Worm (Caenorhabditis elegans) whole organism, L3 larva: Measurements from ENCODE around the gene unc-53.

Experiments
- daf-12 ChIP-seq: fragments of 150-350 bp; optimal IDR thresholded peaks from 2 replicates; lab custom pipeline; 2014; ENCODE audit warnings: missing biosample characterization, missing genetic modification reagents, missing genetic modification characterization
- egl-5 ChIP-seq: fragments of 150-350 bp; optimal IDR thresholded peaks from 2 replicates; lab custom pipeline; 2017; ENCODE audit warnings: missing biosample characterization, missing genetic modification reagents, missing genetic modification characterization, inconsistent platforms
- elt-1 ChIP-seq: fragments of 150-350 bp; optimal IDR thresholded peaks from 2 replicates; lab custom pipeline; 2014; ENCODE audit warnings: missing biosample characterization, missing genetic modification characterization
- fkh-10 ChIP-seq: sonication (generic microtip); optimal IDR thresholded peaks from 2 replicates; lab custom pipeline; 2017; ENCODE audit warnings: missing biosample characterization, missing genetic modification reagents, missing genetic modification characterization
- fkh-2 ChIP-seq: fragments of 150-350 bp; optimal IDR thresholded peaks from 2 replicates; lab custom pipeline; 2014; ENCODE audit warnings: missing biosample characterization, missing genetic modification reagents, missing genetic modification characterization
- jun-1 ChIP-seq: fragments of 150-350 bp; optimal IDR thresholded peaks from 2 replicates; lab custom pipeline; 2014; ENCODE audit warnings: missing biosample characterization, missing genetic modification reagents, missing genetic modification characterization
- nhr-11 ChIP-seq: fragments of 150-350 bp; optimal IDR thresholded peaks from 2 replicates; lab custom pipeline; 2014; ENCODE audit warnings: missing biosample characterization, missing genetic modification characterization
- nhr-12 ChIP-seq: fragments of 150-350 bp; optimal IDR thresholded peaks from 2 replicates; lab custom pipeline; 2014; ENCODE audit warnings: missing biosample characterization, missing genetic modification characterization
- nhr-23 ChIP-seq: fragments of 150-350 bp; optimal IDR thresholded peaks from 2 replicates; lab custom pipeline; 2014; ENCODE audit warnings: missing biosample characterization, missing genetic modification reagents, missing genetic modification characterization
- nhr-25 ChIP-seq: sonication (generic microtip); optimal IDR thresholded peaks from 2 replicates; lab custom pipeline; 2017; ENCODE audit warnings: missing biosample characterization, missing genetic modification characterization
- nhr-28 ChIP-seq: fragments of 150-350 bp; optimal IDR thresholded peaks from 2 replicates; lab custom pipeline; 2014; ENCODE audit warnings: missing biosample characterization, missing genetic modification characterization
- nhr-43 ChIP-seq: sonication (generic microtip); optimal IDR thresholded peaks from 2 replicates; lab custom pipeline; 2016; ENCODE audit warnings: mild to moderate bottlenecking, missing genetic modification characterization, missing compliant biosample characterization; ENCODE audit not compliant: poor library complexity, severe bottlenecking
- nhr-67 ChIP-seq: fragments of 150-350 bp; optimal IDR thresholded peaks from 2 replicates; lab custom pipeline; 2014; ENCODE audit warnings: missing biosample characterization, missing genetic modification characterization
- nhr-77 ChIP-seq: fragments of 150-350 bp; optimal IDR thresholded peaks from 2 replicates; lab custom pipeline; 2014; ENCODE audit warnings: missing biosample characterization, missing genetic modification characterization
- pqm-1 ChIP-seq: fragments of 150-350 bp; optimal IDR thresholded peaks from 2 replicates; lab custom pipeline; 2017; ENCODE audit warnings: missing biosample characterization, missing genetic modification characterization, inconsistent platforms
- skn-1 ChIP-seq: fragments of 150-350 bp; optimal IDR thresholded peaks from 2 replicates; lab custom pipeline; 2014; ENCODE audit warnings: missing biosample characterization, missing genetic modification characterization
- zag-1 ChIP-seq: fragments of 150-350 bp; optimal IDR thresholded peaks from 2 replicates; lab custom pipeline; 2014; ENCODE audit warnings: missing biosample characterization, missing genetic modification characterization

Gene unc-53

DNA sequence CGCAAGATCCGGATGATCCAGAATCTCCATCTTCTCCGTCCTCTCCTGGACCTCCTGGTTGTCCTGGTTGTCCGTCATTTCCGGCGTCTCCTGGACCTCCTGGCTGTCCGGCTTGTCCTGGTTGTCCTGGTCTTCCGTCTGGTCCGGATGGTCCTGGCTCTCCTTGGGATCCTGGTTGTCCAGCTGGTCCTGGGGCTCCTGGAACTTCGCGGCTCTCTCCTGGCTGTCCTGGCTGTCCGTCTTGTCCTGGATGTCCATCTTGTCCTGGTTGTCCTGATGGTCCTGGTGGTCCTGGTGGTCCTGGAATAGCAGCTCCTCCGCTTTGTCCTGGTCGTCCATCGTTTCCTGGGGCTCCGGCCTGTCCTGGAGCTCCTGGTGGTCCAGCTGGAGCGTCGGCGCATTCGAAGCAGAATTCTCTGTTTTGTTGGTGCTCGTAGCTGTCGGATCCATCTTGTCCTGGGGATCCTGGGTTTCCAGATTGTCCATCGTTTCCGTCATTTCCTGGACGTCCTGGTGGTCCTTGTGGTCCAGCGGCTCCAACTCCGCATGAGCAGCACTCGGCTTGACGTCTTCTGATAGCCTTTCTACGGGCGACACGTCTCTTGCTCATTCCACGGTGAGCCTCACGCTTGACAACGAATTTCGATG is 76.6 kb downstream of the unc-53 start:
- no peak for TF ChIP-seq zag-1 (tag; lab: Kevin White, UChicago)
- TF ChIP-seq fkh-2, result no peak
- TF ChIP-seq nhr-12 (tag; lab: Kevin White, UChicago), result no peak
- TF ChIP-seq egl-5 (tag; lab: Kevin White, UChicago), result no peak
- no peak for TF ChIP-seq nhr-25
- TF ChIP-seq jun-1 (tag; lab: Kevin White, UChicago), result no peak
- no peak for TF ChIP-seq nhr-43 (tag; lab: Kevin White, UChicago)
- no peak for TF ChIP-seq fkh-10 (GFP tag; lab: Kevin White, UChicago)
- TF ChIP-seq nhr-23, result no peak
- no peak for TF ChIP-seq nhr-28 (tag; lab: Kevin White, UChicago)
- no peak for TF ChIP-seq elt-1 (tag; lab: Kevin White, UChicago)

DNA sequence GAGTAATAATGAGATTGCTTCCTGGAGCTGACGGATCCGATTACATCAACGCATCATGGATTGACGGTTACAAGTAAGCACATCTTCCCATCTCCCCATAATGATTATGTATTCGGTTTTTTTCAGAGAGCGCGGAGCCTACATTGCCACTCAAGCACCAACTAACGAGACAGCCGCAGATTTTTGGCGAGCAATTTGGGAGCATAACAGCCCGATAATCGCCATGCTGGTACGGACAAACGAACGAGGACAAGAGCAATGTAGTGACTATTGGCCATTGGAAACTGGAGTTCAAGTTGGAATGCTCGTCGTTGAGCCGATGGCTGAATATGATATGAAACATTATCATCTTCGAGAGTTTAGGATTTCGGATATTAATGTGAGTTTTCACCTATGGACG is 78.3 kb downstream of the unc-53 start:
- TF ChIP-seq daf-12 (tag; lab: Kevin White, UChicago) (no peak), nhr-11 (no peak), nhr-67 (tag; lab: Kevin White, UChicago) (no peak), pqm-1 (tag; lab: Kevin White, UChicago) (no peak), nhr-77 (tag; lab: Kevin White, UChicago) (no peak), fkh-10 (GFP tag; lab: Kevin White, UChicago) (no peak), skn-1 (no peak), nhr-43 (tag; lab: Kevin White, UChicago) (no peak)
